Fruit fly (Drosophila melanogaster) whole organism, pupa: Measurements from ENCODE around the gene CG7924.

Source experiments
- CG10348 ChIP-seq: fragments of 200-800 bp; sonication (Bioruptor generic); IDR thresholded peaks from 2 replicates; pipeline ENCODE4 v1.3.6; 2022; ENCODE audit warnings: missing biosample characterization, missing genetic modification characterization
- CG12605 ChIP-seq: fragments of 200-800 bp; sonication (Bioruptor generic); IDR thresholded peaks from 2 replicates; pipeline ENCODE4 v1.3.6; 2022; ENCODE audit warnings: missing biosample characterization, missing genetic modification characterization
- CG13204 ChIP-seq: fragments of 200-800 bp; sonication (Bioruptor generic); optimal IDR thresholded peaks from 2 replicates; lab custom pipeline; 2018; ENCODE audit warnings: missing biosample characterization, mild to moderate bottlenecking, missing genetic modification characterization, moderate library complexity
- CG14655 ChIP-seq: fragments of 200-800 bp; sonication (Bioruptor generic); optimal IDR thresholded peaks from 3 replicates; lab custom pipeline; 2017; ENCODE audit warnings: mild to moderate bottlenecking, missing biosample characterization, missing genetic modification reagents, missing genetic modification characterization
- CG15710 ChIP-seq: fragments of 200-800 bp; sonication (Bioruptor generic); optimal IDR thresholded peaks from 2 replicates; lab custom pipeline; 2018; ENCODE audit warnings: missing biosample characterization, mild to moderate bottlenecking, missing genetic modification characterization, moderate library complexity
- CG17806 ChIP-seq: fragments of 200-800 bp; sonication (Bioruptor generic); optimal IDR thresholded peaks from 2 replicates; lab custom pipeline; 2018; ENCODE audit warnings: missing biosample characterization, mild to moderate bottlenecking, missing genetic modification characterization, moderate library complexity
- CG32121 ChIP-seq: fragments of 200-800 bp; sonication (Bioruptor generic); IDR thresholded peaks from 2 replicates; pipeline ENCODE4 v1.3.6; 2022; ENCODE audit warnings: missing biosample characterization, missing genetic modification characterization
- CG34367 ChIP-seq: fragments of 200-800 bp; sonication (Bioruptor generic); optimal IDR thresholded peaks from 2 replicates; lab custom pipeline; 2018; ENCODE audit warnings: missing biosample characterization, mild to moderate bottlenecking, missing genetic modification characterization
- CG4496 ChIP-seq: fragments of 200-800 bp; sonication (Bioruptor generic); IDR thresholded peaks from 3 replicates; pipeline ENCODE4 v1.3.6; 2022; ENCODE audit warnings: missing biosample characterization, missing genetic modification characterization
- CG8159 ChIP-seq: fragments of 200-800 bp; sonication (Bioruptor generic); optimal IDR thresholded peaks from 3 replicates; lab custom pipeline; 2018; ENCODE audit warnings: missing biosample characterization, mild to moderate bottlenecking, missing genetic modification characterization, moderate library complexity
- CG8301 ChIP-seq: fragments of 200-800 bp; sonication (Bioruptor generic); optimal IDR thresholded peaks from 2 replicates; lab custom pipeline; 2018; ENCODE audit warnings: missing biosample characterization, mild to moderate bottlenecking, missing genetic modification characterization
- CG9948 ChIP-seq: fragments of 200-800 bp; sonication (Bioruptor generic); optimal IDR thresholded peaks from 2 replicates; lab custom pipeline; 2018; ENCODE audit warnings: missing biosample characterization, mild to moderate bottlenecking, missing genetic modification characterization, moderate library complexity
- D1 ChIP-seq: fragments of 200-800 bp; sonication (Bioruptor generic); optimal IDR thresholded peaks from 2 replicates; lab custom pipeline; 2018; ENCODE audit warnings: missing biosample characterization, mild to moderate bottlenecking, missing genetic modification characterization, moderate library complexity
- EcR ChIP-seq: fragments of 200-800 bp; sonication (Bioruptor generic); optimal IDR thresholded peaks from 3 replicates; lab custom pipeline; 2019; ENCODE audit warnings: missing biosample characterization, missing genetic modification characterization, mild to moderate bottlenecking, moderate library complexity, missing genetic modification reagents
- Ets98B ChIP-seq: fragments of 200-800 bp; sonication (Bioruptor generic); IDR thresholded peaks from 2 replicates; pipeline ENCODE4 v1.3.6; 2022; ENCODE audit warnings: missing biosample characterization, missing genetic modification characterization
- Pif1A ChIP-seq: fragments of 200-800 bp; sonication (Bioruptor generic); optimal IDR thresholded peaks from 3 replicates; lab custom pipeline; 2016; ENCODE audit warnings: missing biosample characterization, missing genetic modification characterization
- Pif1B ChIP-seq: fragments of 200-800 bp; sonication (Bioruptor generic); optimal IDR thresholded peaks from 3 replicates; lab custom pipeline; 2016; ENCODE audit warnings: missing biosample characterization, missing genetic modification characterization
- Snoo ChIP-seq: fragments of 200-800 bp; sonication (Bioruptor generic); optimal IDR thresholded peaks from 3 replicates; lab custom pipeline; 2017; ENCODE audit warnings: missing biosample characterization, mild to moderate bottlenecking, missing genetic modification characterization, inconsistent platforms
- fd96Ca ChIP-seq: fragments of 200-800 bp; sonication (Bioruptor generic); IDR thresholded peaks from 3 replicates; pipeline ENCODE4 v1.3.6; 2022; ENCODE audit warnings: missing biosample characterization, missing genetic modification characterization
- gl ChIP-seq: fragments of 200-800 bp; sonication (Bioruptor generic); optimal IDR thresholded peaks from 2 replicates; lab custom pipeline; 2018; ENCODE audit warnings: missing biosample characterization, mild to moderate bottlenecking, missing genetic modification characterization
- rn ChIP-seq: fragments of 200-800 bp; sonication (Bioruptor generic); IDR thresholded peaks from 2 replicates; pipeline ENCODE4 v1.3.6; 2022; ENCODE audit warnings: missing biosample characterization, missing genetic modification characterization

CG7924 gene

dm6 chr3L:14272109-14273070 lies 39.1 kb downstream of the CG7924 start:
- TF ChIP-seq CG10348 (GFP tag; lab: Robert Waterston, UW) (peak; percentile 46; the same call in 1 of the 2 replicates), CG15710 (tag; lab: Kevin White, UChicago) (peak; percentile 98), CG8301 (tag; lab: Kevin White, UChicago) (peak; percentile 58), EcR (peak; percentile 97), CG4496 (GFP tag; lab: Robert Waterston, UW) (peak; percentile 73; the same call in 2 of the 3 replicates), gl (tag; lab: Kevin White, UChicago) (no peak), CG17806 (tag; lab: Kevin White, UChicago) (peak; percentile 98), CG12605 (GFP tag; lab: Robert Waterston, UW) (peak; percentile 45; the same call in 1 of the 2 replicates), Pif1A (peak; percentile 88), CG14655 (peak; percentile 87), D1 (peak; percentile 16), CG13204 (peak; percentile 95), CG9948 (tag; lab: Kevin White, UChicago) (peak; percentile 73), CG32121 (GFP tag; lab: Robert Waterston, UW) (peak; percentile 87), CG34367 (tag; lab: Kevin White, UChicago) (peak; percentile 97), Ets98B (peak; percentile 50), Snoo (peak; percentile 97), fd96Ca (no peak; the same call in 2 of the 3 replicates), CG8159 (peak; percentile 99), rn (GFP tag; lab: Robert Waterston, UW) (peak; percentile 70; the same call in 1 of the 2 replicates), Pif1B (GFP tag; lab: Kevin White, UChicago) (peak; percentile 88)
- TF ChIP-seq, all 21 proteins: peak for 19

DNA sequence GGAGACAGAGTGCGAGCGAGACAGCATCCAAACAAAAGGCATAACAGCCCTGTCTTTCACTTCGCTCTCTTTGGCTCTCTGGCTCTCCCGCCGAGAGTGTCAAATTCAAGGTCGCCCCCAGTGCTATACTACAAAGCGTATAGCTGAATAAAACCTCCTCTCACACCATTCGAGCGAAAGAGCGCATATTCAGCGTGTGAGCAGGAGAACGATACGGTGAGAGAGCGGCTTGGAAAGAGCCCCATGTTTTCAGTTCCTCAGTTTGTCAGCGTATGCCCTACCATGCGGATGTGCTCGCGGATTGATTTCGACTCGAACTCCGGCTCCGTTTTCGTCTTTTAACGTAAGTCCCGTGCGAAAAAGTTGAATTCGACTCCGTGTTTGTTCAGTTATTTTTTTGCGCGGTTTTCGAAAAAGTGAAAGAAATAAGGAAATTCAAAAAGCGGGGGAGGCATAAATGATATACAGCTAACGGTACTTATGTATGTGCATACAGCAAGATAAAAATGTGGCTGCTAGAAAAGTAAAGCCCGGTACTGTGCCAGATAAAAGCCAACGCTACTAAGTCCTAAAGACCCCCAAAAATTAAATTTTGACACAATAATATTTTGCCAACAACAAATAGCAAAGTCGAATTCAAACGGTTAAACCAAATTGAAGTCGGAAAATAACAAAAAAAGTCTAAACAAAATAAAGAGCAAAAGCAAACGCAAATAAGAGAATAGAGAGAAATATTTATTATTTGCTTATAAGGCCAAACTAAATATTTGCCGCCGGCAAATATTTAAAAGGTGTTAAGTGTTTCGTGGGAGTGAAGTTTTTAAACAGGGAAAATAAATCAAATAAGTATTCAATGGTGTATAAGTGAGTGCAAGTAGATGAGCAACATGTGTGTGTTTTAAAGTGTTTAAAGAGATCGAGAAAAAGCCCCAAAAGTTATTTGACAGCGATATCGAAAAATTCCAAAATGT lies 41.1 kb downstream of the CG7924 start, which contains the start of gene fz:
Gene fz, plus strand, starts transcription at position 256 of the 971 bp plus-strand sequence.
- TF ChIP-seq Pif1A (peak; percentile 0), gl (tag; lab: Kevin White, UChicago) (peak; percentile 43), CG8301 (tag; lab: Kevin White, UChicago) (no peak), CG34367 (tag; lab: Kevin White, UChicago) (no peak), CG10348 (GFP tag; lab: Robert Waterston, UW) (no peak), Pif1B (GFP tag; lab: Kevin White, UChicago) (peak; percentile 36), CG12605 (GFP tag; lab: Robert Waterston, UW) (peak; percentile 61; the same call in 1 of the 2 replicates), fd96Ca (peak; percentile 67), CG9948 (tag; lab: Kevin White, UChicago) (no peak), Ets98B (peak; percentile 54; the same call in 1 of the 2 replicates), CG15710 (tag; lab: Kevin White, UChicago) (no peak), CG13204 (no peak), CG17806 (tag; lab: Kevin White, UChicago) (no peak), rn (GFP tag; lab: Robert Waterston, UW) (no peak), EcR (peak; percentile 85), CG32121 (GFP tag; lab: Robert Waterston, UW) (peak; percentile 51), Snoo (no peak), D1 (peak; percentile 20), CG4496 (GFP tag; lab: Robert Waterston, UW) (no peak; the same call in 1 of the 3 replicates), CG14655 (no peak), CG8159 (peak; percentile 3)

DNA sequence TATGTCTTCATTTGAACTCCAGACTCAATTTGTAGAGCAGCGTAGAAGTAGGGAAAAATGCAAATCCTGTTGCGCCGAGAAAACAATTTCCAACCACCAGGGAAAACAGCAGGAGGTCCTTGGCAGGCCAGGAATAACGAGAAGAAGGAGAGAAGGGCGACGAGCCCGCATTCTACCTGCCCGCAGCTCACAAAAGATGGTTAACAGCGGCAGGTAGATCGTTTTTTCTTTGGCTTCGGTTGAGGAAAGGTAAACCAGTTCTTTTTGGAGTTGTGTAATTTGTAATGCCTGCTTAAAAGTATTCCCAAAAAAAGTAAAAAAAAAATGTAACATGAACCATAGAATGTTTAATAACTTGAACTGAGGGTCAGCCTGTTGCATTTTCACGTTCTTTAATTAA lies 42.9 kb downstream of the CG7924 start:
- TF ChIP-seq EcR (peak; percentile 24), Pif1B (GFP tag; lab: Kevin White, UChicago) (no peak)

- TF ChIP-seq CG34367 (tag; lab: Kevin White, UChicago) (no peak), CG15710 (tag; lab: Kevin White, UChicago) (no peak), Ets98B (no peak), CG10348 (GFP tag; lab: Robert Waterston, UW) (no peak), Snoo (no peak), rn (GFP tag; lab: Robert Waterston, UW) (no peak), D1 (no peak), CG8301 (tag; lab: Kevin White, UChicago) (no peak), CG17806 (tag; lab: Kevin White, UChicago) (no peak)
Measured at dm6 chr3L:14282139-14282538, 48.9 kb downstream of the CG7924 start.
